Worm (Caenorhabditis elegans) whole organism, L2 larva: ENCODE measurements around the gene R12B2.3.

Experiments
- aly-2 ChIP-seq: fragments of 150-350 bp; optimal IDR thresholded peaks from 2 replicates; lab custom pipeline; 2014; ENCODE audit warnings: missing biosample characterization, missing genetic modification characterization
- ama-1 ChIP-seq: fragments of 150-350 bp; optimal IDR thresholded peaks from 2 replicates; lab custom pipeline; 2018; ENCODE audit warnings: inconsistent platforms
- mdl-1 ChIP-seq, 2 experiments: fragments of 150-350 bp in 1 of 2; sonication (generic microtip) in 1 of 2; optimal IDR thresholded peaks; 2 replicates each; lab custom pipeline; 2017; ENCODE audit warnings: missing biosample characterization in 2 of 2, missing genetic modification characterization in 2 of 2
- sma-3 ChIP-seq: sonication (generic microtip); optimal IDR thresholded peaks from 2 replicates; lab custom pipeline; 2016; ENCODE audit warnings: missing genetic modification reagents, missing genetic modification characterization, missing compliant biosample characterization
- snpc-4 ChIP-seq: fragments of 150-350 bp; optimal IDR thresholded peaks from 2 replicates; lab custom pipeline; 2014; ENCODE audit warnings: missing biosample characterization, missing genetic modification characterization
- unc-55 ChIP-seq: fragments of 150-350 bp; sonication (generic microtip); optimal IDR thresholded peaks from 3 replicates; lab custom pipeline; 2014; ENCODE audit warnings: missing biosample characterization, missing genetic modification reagents, missing genetic modification characterization

- TF ChIP-seq aly-2 (tag; lab: Kevin White, UChicago) (no peak), snpc-4 (tag; lab: Kevin White, UChicago) (no peak), sma-3 (GFP tag; lab: Kevin White, UChicago) (no peak), unc-55 (GFP tag; lab: Kevin White, UChicago) (no peak), mdl-1 (tag; optimal IDR thresholded peaks at IDR 0.05; lab: Kevin White, UChicago) (no peak), ama-1 (no peak)
Measured at ce11 chrIII:5811957-5812356, 6.6 kb downstream of the R12B2.3 start.
